Fruit fly (Drosophila melanogaster) whole organism, embryonic: ENCODE measurements around the gene ft.

Experiments
- Abd-B ChIP-seq: fragments of 200-800 bp; sonication (Bioruptor generic); optimal IDR thresholded peaks from 2 replicates; lab custom pipeline; 2018; ENCODE audit warnings: missing biosample characterization, mild to moderate bottlenecking, missing genetic modification characterization, moderate library complexity
- Atf3 ChIP-seq: fragments of 200-800 bp; sonication (Bioruptor generic); optimal IDR thresholded peaks from 3 replicates; lab custom pipeline; 2016; ENCODE audit warnings: missing biosample characterization, missing genetic modification characterization
- CG10147 ChIP-seq: fragments of 200-800 bp; sonication (Bioruptor generic); optimal IDR thresholded peaks from 2 replicates; lab custom pipeline; 2019; ENCODE audit warnings: missing biosample characterization, mild to moderate bottlenecking, missing genetic modification characterization, moderate library complexity
- CG10565 ChIP-seq: fragments of 200-800 bp; sonication (Bioruptor generic); optimal IDR thresholded peaks from 3 replicates; lab custom pipeline; 2016; ENCODE audit warnings: missing biosample characterization, mild to moderate bottlenecking, missing genetic modification characterization
- CG10979 ChIP-seq: fragments of 200-800 bp; sonication (Bioruptor generic); optimal IDR thresholded peaks from 2 replicates; lab custom pipeline; 2018; ENCODE audit warnings: missing biosample characterization, mild to moderate bottlenecking, missing genetic modification characterization, moderate library complexity
- CG11696 ChIP-seq: fragments of 200-800 bp; sonication (Bioruptor generic); IDR thresholded peaks from 2 replicates; pipeline ENCODE4 v1.3.6; 2022; ENCODE audit warnings: missing biosample characterization, missing genetic modification characterization
- CG12299 ChIP-seq: fragments of 200-800 bp; sonication (Bioruptor generic); optimal IDR thresholded peaks from 2 replicates; lab custom pipeline; 2018; ENCODE audit warnings: missing biosample characterization, mild to moderate bottlenecking, missing genetic modification characterization
- CG12769 ChIP-seq: fragments of 200-800 bp; sonication (Bioruptor generic); optimal IDR thresholded peaks from 2 replicates; lab custom pipeline; 2019; ENCODE audit warnings: missing biosample characterization, mild to moderate bottlenecking, missing genetic modification characterization, moderate library complexity
- CG13424 ChIP-seq: fragments of 200-800 bp; sonication (Bioruptor generic); optimal IDR thresholded peaks from 2 replicates; lab custom pipeline; 2019; ENCODE audit warnings: missing biosample characterization, mild to moderate bottlenecking, missing genetic modification characterization, moderate library complexity
- CG14014 ChIP-seq: fragments of 200-800 bp; sonication (Bioruptor generic); IDR thresholded peaks from 2 replicates; pipeline ENCODE4 v1.3.6; 2022; ENCODE audit warnings: missing biosample characterization, missing genetic modification characterization
- CG14050 ChIP-seq: fragments of 200-800 bp; sonication (Bioruptor generic); IDR thresholded peaks from 3 replicates; pipeline ENCODE4 v1.3.6; 2022; ENCODE audit warnings: missing biosample characterization, missing genetic modification characterization
- CG15073 ChIP-seq: fragments of 200-800 bp; sonication (Bioruptor generic); optimal IDR thresholded peaks from 2 replicates; lab custom pipeline; 2016; ENCODE audit warnings: missing biosample characterization, missing genetic modification characterization
- CG17361 ChIP-seq: fragments of 200-800 bp; sonication (Bioruptor generic); IDR thresholded peaks from 3 replicates; pipeline ENCODE4 v1.3.6; 2022; ENCODE audit warnings: missing biosample characterization, missing genetic modification characterization
- CG18599 ChIP-seq: fragments of 200-800 bp; sonication (Bioruptor generic); optimal IDR thresholded peaks from 3 replicates; lab custom pipeline; 2017; ENCODE audit warnings: missing biosample characterization, missing genetic modification characterization, mild to moderate bottlenecking, moderate library complexity, missing genetic modification reagents
- CG3847 ChIP-seq: fragments of 200-800 bp; sonication (Bioruptor generic); IDR thresholded peaks from 2 replicates; pipeline ENCODE4 v1.3.6; 2022; ENCODE audit warnings: missing biosample characterization, missing genetic modification characterization
- CG43689 ChIP-seq: fragments of 200-800 bp; sonication (Bioruptor generic); IDR thresholded peaks from 2 replicates; pipeline ENCODE4 v1.3.6; 2022; ENCODE audit warnings: missing biosample characterization, missing genetic modification characterization
- CG4730 ChIP-seq: fragments of 200-800 bp; sonication (Bioruptor generic); IDR thresholded peaks from 2 replicates; pipeline ENCODE4 v1.3.6; 2022; ENCODE audit warnings: missing biosample characterization, missing genetic modification characterization
- CG7357 ChIP-seq: fragments of 200-800 bp; sonication (Bioruptor generic); IDR thresholded peaks from 3 replicates; pipeline ENCODE4 v1.3.6; 2022; ENCODE audit warnings: missing biosample characterization, missing genetic modification characterization
- CG7839 ChIP-seq: fragments of 200-800 bp; sonication (Bioruptor generic); optimal IDR thresholded peaks from 3 replicates; lab custom pipeline; 2018; ENCODE audit warnings: missing biosample characterization, mild to moderate bottlenecking, missing genetic modification characterization, moderate library complexity
- CG8388 ChIP-seq: fragments of 200-800 bp; sonication (Bioruptor generic); optimal IDR thresholded peaks from 2 replicates; lab custom pipeline; 2019; ENCODE audit warnings: missing biosample characterization, mild to moderate bottlenecking, missing genetic modification characterization, moderate library complexity
- CHES-1-like ChIP-seq: fragments of 200-800 bp; sonication (Bioruptor generic); optimal IDR thresholded peaks from 2 replicates; lab custom pipeline; 2016; ENCODE audit warnings: missing biosample characterization, missing genetic modification characterization
- Dad ChIP-seq: fragments of 200-800 bp; sonication (Bioruptor generic); optimal IDR thresholded peaks from 3 replicates; lab custom pipeline; 2016; ENCODE audit warnings: missing biosample characterization, missing genetic modification characterization
- Ets65A ChIP-seq: fragments of 200-800 bp; sonication (Bioruptor generic); peaks from one replicate; lab custom pipeline; 2016; ENCODE audit warnings: missing biosample characterization, missing genetic modification characterization
- Ets97D ChIP-seq: fragments of 200-800 bp; sonication (Bioruptor generic); optimal IDR thresholded peaks from 3 replicates; lab custom pipeline; 2016; ENCODE audit warnings: missing biosample characterization, missing genetic modification characterization
- Fer3 ChIP-seq: fragments of 200-800 bp; sonication (Bioruptor generic); optimal IDR thresholded peaks from 2 replicates; lab custom pipeline; 2018; ENCODE audit warnings: missing biosample characterization, mild to moderate bottlenecking, missing genetic modification characterization, moderate library complexity
- Hand ChIP-seq: fragments of 200-800 bp; sonication (Bioruptor generic); optimal IDR thresholded peaks from 2 replicates; lab custom pipeline; 2017; ENCODE audit warnings: mild to moderate bottlenecking, missing biosample characterization, missing genetic modification reagents, missing genetic modification characterization
- Hmr ChIP-seq: fragments of 200-800 bp; sonication (Bioruptor generic); optimal IDR thresholded peaks from 3 replicates; lab custom pipeline; 2017; ENCODE audit warnings: mild to moderate bottlenecking, missing biosample characterization, missing genetic modification reagents, missing genetic modification characterization
- PHDP ChIP-seq: fragments of 200-800 bp; sonication (Bioruptor generic); optimal IDR thresholded peaks from 3 replicates; lab custom pipeline; 2018; ENCODE audit warnings: missing biosample characterization, mild to moderate bottlenecking, missing genetic modification characterization, moderate library complexity
- Rx ChIP-seq: fragments of 200-800 bp; sonication (Bioruptor generic); IDR thresholded peaks from 2 replicates; pipeline ENCODE4 v1.3.6; 2022; ENCODE audit warnings: missing biosample characterization, missing genetic modification characterization
- Tbp ChIP-seq: fragments of >200 bp; optimal IDR thresholded peaks from 2 replicates; lab custom pipeline; 2018; ENCODE audit warnings: missing biosample characterization, missing genetic modification characterization
- Trl ChIP-seq, 3 experiments: fragments of >200 bp in 2 of 3; fragments of 200-800 bp in 1 of 3; sonication (Bioruptor generic) in 1 of 3; optimal IDR thresholded peaks; 2 replicates in 1 of 3; 3 replicates in 2 of 3; lab custom pipeline; 2016 to 2017; ENCODE audit warnings: missing biosample characterization in 1 of 3, missing genetic modification characterization in 1 of 3
- ash1 ChIP-seq: fragments of 200-800 bp; sonication (Bioruptor generic); optimal IDR thresholded peaks from 2 replicates; lab custom pipeline; 2018; ENCODE audit warnings: missing biosample characterization, mild to moderate bottlenecking, missing genetic modification characterization
- dpn ChIP-seq, 2 experiments: fragments of 200-800 bp; sonication (Bioruptor generic); optimal IDR thresholded peaks; 3 replicates each; lab custom pipeline; 2016; ENCODE audit warnings: missing biosample characterization in 2 of 2, missing genetic modification characterization in 2 of 2
- fd3F ChIP-seq: fragments of 200-800 bp; sonication (Bioruptor generic); optimal IDR thresholded peaks from 2 replicates; lab custom pipeline; 2018; ENCODE audit warnings: missing biosample characterization, mild to moderate bottlenecking, missing genetic modification characterization, moderate library complexity
- fd96Cb ChIP-seq: fragments of 200-800 bp; sonication (Bioruptor generic); optimal IDR thresholded peaks from 2 replicates; lab custom pipeline; 2018; ENCODE audit warnings: missing biosample characterization, mild to moderate bottlenecking, missing genetic modification characterization, moderate library complexity
- gem ChIP-seq: fragments of 200-800 bp; sonication (Bioruptor generic); optimal IDR thresholded peaks from 2 replicates; lab custom pipeline; 2019; ENCODE audit warnings: missing biosample characterization, mild to moderate bottlenecking, missing genetic modification characterization, moderate library complexity
- lab ChIP-seq: fragments of 200-800 bp; sonication (Bioruptor generic); optimal IDR thresholded peaks from 3 replicates; lab custom pipeline; 2017; ENCODE audit warnings: missing biosample characterization, missing genetic modification characterization, mild to moderate bottlenecking, moderate library complexity, missing genetic modification reagents
- lmd ChIP-seq: fragments of 200-800 bp; sonication (Bioruptor generic); IDR thresholded peaks from 2 replicates; pipeline ENCODE4 v1.3.6; 2022; ENCODE audit warnings: missing biosample characterization, missing genetic modification characterization
- nerfin-1 ChIP-seq: fragments of 200-800 bp; sonication (Bioruptor generic); optimal IDR thresholded peaks from 3 replicates; lab custom pipeline; 2019; ENCODE audit warnings: missing biosample characterization, mild to moderate bottlenecking, missing genetic modification characterization, moderate library complexity
- run ChIP-seq: fragments of 200-800 bp; sonication (Bioruptor generic); optimal IDR thresholded peaks from 3 replicates; lab custom pipeline; 2018; ENCODE audit warnings: missing biosample characterization, mild to moderate bottlenecking, missing genetic modification characterization
- sens ChIP-seq: fragments of 200-800 bp; sonication (Bioruptor generic); peaks from one replicate; lab custom pipeline; 2016; ENCODE audit warnings: missing biosample characterization, missing genetic modification characterization
- slbo ChIP-seq: fragments of 200-800 bp; sonication (Bioruptor generic); IDR thresholded peaks from 2 replicates; pipeline ENCODE4 v1.3.6; 2022; ENCODE audit warnings: missing biosample characterization, missing genetic modification characterization
- ssp ChIP-seq: fragments of 200-800 bp; sonication (Bioruptor generic); IDR thresholded peaks from 2 replicates; pipeline ENCODE4 v1.3.6; 2022; ENCODE audit warnings: missing biosample characterization, missing genetic modification characterization
- tgo ChIP-seq: fragments of 200-800 bp; sonication (Bioruptor generic); IDR thresholded peaks from 3 replicates; pipeline ENCODE4 v1.3.6; 2022; ENCODE audit warnings: missing biosample characterization, missing genetic modification characterization
- tio ChIP-seq: fragments of 200-800 bp; sonication (Bioruptor generic); optimal IDR thresholded peaks from 2 replicates; lab custom pipeline; 2017; ENCODE audit warnings: missing biosample characterization, missing genetic modification characterization, inconsistent platforms
- ttk ChIP-seq: fragments of 200-800 bp; sonication (Bioruptor generic); IDR thresholded peaks from 2 replicates; pipeline ENCODE4 v2.1.2; 2022; ENCODE audit warnings: missing biosample characterization, missing genetic modification characterization
- tup ChIP-seq: fragments of 200-800 bp; sonication (Bioruptor generic); optimal IDR thresholded peaks from 2 replicates; lab custom pipeline; 2016; ENCODE audit warnings: missing biosample characterization, mild to moderate bottlenecking, missing genetic modification characterization, moderate library complexity
- z ChIP-seq: fragments of 200-800 bp; sonication (Bioruptor generic); IDR thresholded peaks from 3 replicates; pipeline ENCODE4 v1.3.6; 2022; ENCODE audit warnings: missing biosample characterization, missing genetic modification characterization

The ft gene

dm6 chr2L:4257272-4257671, 35.7 kb upstream of the ft start, which contains the start of gene CG15425:
Gene CG15425 (plus strand): TSS chr2L:4257572.
- no peak for TF ChIP-seq CG15073 (GFP tag; lab: Kevin White, UChicago)
- no peak for TF ChIP-seq CG13424 (tag; lab: Kevin White, UChicago)
- no peak for TF ChIP-seq CG14050 (GFP tag; lab: Robert Waterston, UW)
- peak; percentile 22 for TF ChIP-seq Ets65A (GFP tag; lab: Kevin White, UChicago)
- TF ChIP-seq CG10147, result no peak
- no peak for TF ChIP-seq Ets97D

dm6 chr2L:4254945-4255344, 33.3 kb upstream of the ft start:
- TF ChIP-seq ssp, result peak; percentile 5; the same call in 1 of the 2 replicates
- TF ChIP-seq Dad (GFP tag; lab: Kevin White, UChicago), result no peak
- TF ChIP-seq z (GFP tag; lab: Robert Waterston, UW), result no peak
- no peak for TF ChIP-seq Tbp (GFP tag; lab: Kevin White, UChicago)
- TF ChIP-seq tup (GFP tag; lab: Kevin White, UChicago), result no peak
- no peak for TF ChIP-seq Atf3 (GFP tag; lab: Kevin White, UChicago)
- TF ChIP-seq CG12769 (tag; lab: Kevin White, UChicago), result no peak
- TF ChIP-seq tio (GFP tag; lab: Kevin White, UChicago), result no peak
- no peak for TF ChIP-seq Abd-B
- TF ChIP-seq CG10565 (GFP tag; lab: Kevin White, UChicago), result no peak
- TF ChIP-seq Fer3 (tag; lab: Kevin White, UChicago), result no peak
- no peak for TF ChIP-seq fd96Cb
- peak; percentile 59 for TF ChIP-seq sens (GFP tag; lab: Kevin White, UChicago)
- no peak for TF ChIP-seq Hmr
- peak; percentile 20 for TF ChIP-seq CG18599 (GFP tag; lab: Kevin White, UChicago)
- peak; percentile 27; the same call in 1 of the 2 replicates for TF ChIP-seq slbo (GFP tag; lab: Robert Waterston, UW)
- TF ChIP-seq CHES-1-like (GFP tag; lab: Kevin White, UChicago), result no peak
- TF ChIP-seq CG14014 (GFP tag; lab: Robert Waterston, UW), result peak; percentile 18; the same call in 1 of the 2 replicates
- TF ChIP-seq Ets65A (GFP tag; lab: Kevin White, UChicago), result peak; percentile 49
- peak; percentile 9; the same call in 1 of the 2 replicates for TF ChIP-seq CG4730
- peak; percentile 28 for TF ChIP-seq lab (GFP tag; lab: Kevin White, UChicago)
- no peak for TF ChIP-seq CG7357
- 0 out of 2 replicates have a peak, but pooled peaks have one; percentile 9 for TF ChIP-seq CG11696 (GFP tag; lab: Robert Waterston, UW)
- 0 out of 2 replicates have a peak, but pooled peaks have one; percentile 7 for TF ChIP-seq CG3847 (GFP tag; lab: Robert Waterston, UW)

- no peak for TF ChIP-seq Hand
- 0 out of 3 replicates have a peak, but pooled peaks have one; percentile 17 for TF ChIP-seq CG17361
- TF ChIP-seq ash1 (GFP tag; lab: Kevin White, UChicago), result no peak
- TF ChIP-seq lmd (GFP tag; lab: Robert Waterston, UW), result peak; percentile 22; the same call in 1 of the 2 replicates
- no peak for TF ChIP-seq dpn (GFP tag; optimal IDR thresholded peaks at IDR 0.05; lab: Kevin White, UChicago)
- peak; percentile 32 for TF ChIP-seq gem (tag; lab: Kevin White, UChicago)
- TF ChIP-seq ttk (GFP tag; lab: Robert Waterston, UW), result no peak
- TF ChIP-seq Ets65A (GFP tag; lab: Kevin White, UChicago), result peak; percentile 92
- TF ChIP-seq CG8388 (GFP tag; lab: Kevin White, UChicago), result no peak
- no peak for TF ChIP-seq CG10979 (tag; lab: Kevin White, UChicago)
- no peak for TF ChIP-seq Trl (optimal IDR thresholded peaks at IDR 0.05; lab: Kevin White, UChicago)
- no peak for TF ChIP-seq Trl (GFP tag; optimal IDR thresholded peaks at IDR 0.05; lab: Kevin White, UChicago)
- TF ChIP-seq fd3F, result no peak
- no peak for TF ChIP-seq tgo (GFP tag; lab: Robert Waterston, UW)
- TF ChIP-seq CG43689 (GFP tag; lab: Robert Waterston, UW), result no peak
- TF ChIP-seq CG12299 (tag; lab: Kevin White, UChicago), result no peak
- peak; percentile 36 for TF ChIP-seq nerfin-1 (tag; lab: Kevin White, UChicago)
- no peak for TF ChIP-seq run (tag; lab: Kevin White, UChicago)
- TF ChIP-seq Rx (GFP tag; lab: Robert Waterston, UW), result no peak
- TF ChIP-seq CG7839 (tag; lab: Kevin White, UChicago), result peak; percentile 12
- peak; percentile 5 for TF ChIP-seq PHDP (tag; lab: Kevin White, UChicago)
Observed at dm6 chr2L:4252832-4253473, 31.4 kb upstream of the ft start.
